Fruit fly (Drosophila melanogaster) whole organism, adult: ENCODE data around the gene CG32081.

Source experiments
- CG11617 ChIP-seq: fragments of 200-800 bp; sonication (Bioruptor generic); optimal IDR thresholded peaks from 2 replicates; lab custom pipeline; 2017; ENCODE audit warnings: mild to moderate bottlenecking, missing biosample characterization, missing genetic modification reagents, missing genetic modification characterization
- CG12768 ChIP-seq: fragments of 200-800 bp; sonication (Bioruptor generic); optimal IDR thresholded peaks from 2 replicates; lab custom pipeline; 2017; ENCODE audit warnings: missing biosample characterization, missing genetic modification characterization, mild to moderate bottlenecking, moderate library complexity, missing genetic modification reagents
- CG14711 ChIP-seq: fragments of 200-800 bp; sonication (Bioruptor generic); optimal IDR thresholded peaks from 2 replicates; lab custom pipeline; 2018; ENCODE audit warnings: missing biosample characterization, mild to moderate bottlenecking, missing genetic modification characterization, moderate library complexity
- CG1620 ChIP-seq: fragments of 200-800 bp; sonication (Bioruptor generic); optimal IDR thresholded peaks from 2 replicates; lab custom pipeline; 2016; ENCODE audit warnings: missing biosample characterization, missing genetic modification characterization
- CG33017 ChIP-seq: fragments of 200-800 bp; sonication (Bioruptor generic); optimal IDR thresholded peaks from 2 replicates; lab custom pipeline; 2018; ENCODE audit warnings: missing biosample characterization, mild to moderate bottlenecking, missing genetic modification characterization, moderate library complexity
- CG5204 ChIP-seq: fragments of 200-800 bp; sonication (Bioruptor generic); optimal IDR thresholded peaks from 2 replicates; lab custom pipeline; 2016; ENCODE audit warnings: missing biosample characterization, missing genetic modification characterization
- CG7045 ChIP-seq: fragments of 200-800 bp; sonication (Bioruptor generic); optimal IDR thresholded peaks from 2 replicates; lab custom pipeline; 2017; ENCODE audit warnings: missing biosample characterization, mild to moderate bottlenecking, missing genetic modification characterization
- CG7101 ChIP-seq: fragments of 200-800 bp; sonication (Bioruptor generic); optimal IDR thresholded peaks from 2 replicates; lab custom pipeline; 2018; ENCODE audit warnings: missing biosample characterization, mild to moderate bottlenecking, missing genetic modification characterization, moderate library complexity
- Clk ChIP-seq: fragments of 200-800 bp; sonication (Bioruptor generic); optimal IDR thresholded peaks from 2 replicates; lab custom pipeline; 2017; ENCODE audit warnings: missing biosample characterization, missing genetic modification characterization
- Crg-1 ChIP-seq: fragments of 200-800 bp; sonication (Bioruptor generic); optimal IDR thresholded peaks from 2 replicates; lab custom pipeline; 2016; ENCODE audit warnings: missing biosample characterization, missing genetic modification characterization
- Hr96 ChIP-seq: fragments of 200-800 bp; sonication (Bioruptor generic); optimal IDR thresholded peaks from 2 replicates; lab custom pipeline; 2016; ENCODE audit warnings: missing biosample characterization, missing genetic modification characterization
- Mnt ChIP-seq: fragments of 200-800 bp; sonication (Bioruptor generic); optimal IDR thresholded peaks from 2 replicates; lab custom pipeline; 2016; ENCODE audit warnings: missing biosample characterization, mild to moderate bottlenecking, missing genetic modification characterization
- bab1 ChIP-seq: fragments of 200-800 bp; sonication (Bioruptor generic); optimal IDR thresholded peaks from 3 replicates; lab custom pipeline; 2019; ENCODE audit warnings: missing biosample characterization, mild to moderate bottlenecking, missing genetic modification characterization, moderate library complexity
- cic ChIP-seq: fragments of 200-800 bp; sonication (Bioruptor generic); optimal IDR thresholded peaks from 2 replicates; lab custom pipeline; 2017; ENCODE audit warnings: missing biosample characterization, mild to moderate bottlenecking, missing genetic modification characterization, moderate library complexity
- cnc ChIP-seq, 2 experiments: fragments of >200 bp; optimal IDR thresholded peaks; 2 replicates each; lab custom pipeline; 2017
- kay ChIP-seq: fragments of 200-800 bp; sonication (Bioruptor generic); peaks from one replicate; lab custom pipeline; 2016; ENCODE audit warnings: missing biosample characterization, missing genetic modification characterization, borderline replicate concordance
- ovo ChIP-seq: fragments of 200-800 bp; sonication (Bioruptor generic); optimal IDR thresholded peaks from 2 replicates; lab custom pipeline; 2016; ENCODE audit warnings: missing biosample characterization, missing genetic modification characterization
- pad ChIP-seq: fragments of 200-800 bp; sonication (Bioruptor generic); optimal IDR thresholded peaks from 3 replicates; lab custom pipeline; 2017; ENCODE audit warnings: missing biosample characterization, missing genetic modification characterization, mild to moderate bottlenecking, moderate library complexity, missing genetic modification reagents
- tj ChIP-seq: fragments of 200-800 bp; sonication (Bioruptor generic); optimal IDR thresholded peaks from 3 replicates; lab custom pipeline; 2017; ENCODE audit warnings: missing biosample characterization, mild to moderate bottlenecking, missing genetic modification characterization, moderate library complexity
- toe ChIP-seq: fragments of 200-800 bp; sonication (Bioruptor generic); optimal IDR thresholded peaks from 2 replicates; lab custom pipeline; 2016; ENCODE audit warnings: missing biosample characterization, missing genetic modification characterization

The CG32081 gene

DNA sequence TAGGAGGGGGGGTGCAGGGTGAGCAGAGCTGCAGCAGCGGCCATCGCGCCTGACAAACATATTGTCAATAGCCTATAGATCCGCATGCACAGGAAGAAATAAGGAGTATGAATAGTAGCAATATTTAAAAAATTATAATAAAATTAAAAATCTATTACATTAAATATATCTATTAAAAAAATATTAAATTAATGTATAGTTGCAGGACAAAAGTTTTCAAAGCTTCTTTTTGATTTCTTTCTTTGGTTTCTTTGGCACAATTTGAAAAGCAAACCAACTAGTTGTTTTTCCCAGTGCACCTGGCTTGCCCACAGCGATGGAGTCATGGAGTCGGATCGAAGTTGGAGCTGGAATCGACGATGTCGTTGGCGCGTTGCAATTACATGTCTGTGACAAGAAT, 4.4 kb downstream of the CG32081 start:
- TF ChIP-seq bab1 (GFP tag; lab: Kevin White, UChicago): no peak
- no peak for TF ChIP-seq Hr96 (GFP tag; lab: Kevin White, UChicago)
- TF ChIP-seq Crg-1: no peak
- TF ChIP-seq cnc (optimal IDR thresholded peaks at IDR 0.05; lab: Kevin White, UChicago): no peak
- no peak for TF ChIP-seq tj (GFP tag; lab: Kevin White, UChicago)

DNA sequence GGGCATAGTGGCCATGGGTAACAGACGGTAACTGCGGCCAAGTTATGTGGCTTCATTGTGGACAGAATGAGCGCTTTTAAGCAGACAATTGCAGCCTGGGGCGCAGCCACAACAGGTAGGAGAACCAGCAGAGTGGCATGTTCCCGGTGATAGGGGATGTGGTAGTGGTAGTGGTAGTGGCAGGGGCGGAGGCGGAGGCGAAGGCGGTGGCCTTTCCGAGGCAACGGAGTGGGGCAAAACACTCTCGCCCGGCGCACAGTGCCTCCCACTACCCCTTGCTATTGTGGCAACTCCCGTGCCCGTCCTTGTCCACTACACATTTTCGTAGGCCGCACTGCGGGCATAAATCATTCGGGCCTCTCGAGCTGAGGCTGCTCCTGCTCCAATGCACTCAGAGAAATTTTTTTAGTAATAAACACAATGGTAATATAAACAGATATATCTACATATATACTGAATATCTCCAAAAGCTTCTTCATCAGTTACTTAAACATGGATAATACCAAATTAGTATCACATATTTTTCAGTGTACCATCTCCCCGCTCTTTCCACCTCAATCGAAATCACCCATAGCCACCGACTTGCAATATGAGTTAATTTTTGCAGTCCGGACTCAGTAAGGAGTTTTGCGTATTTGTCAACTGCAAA, 6.1 kb downstream of the CG32081 start:
- no peak for TF ChIP-seq Crg-1
- no peak for TF ChIP-seq CG5204 (GFP tag; lab: Kevin White, UChicago)

DNA sequence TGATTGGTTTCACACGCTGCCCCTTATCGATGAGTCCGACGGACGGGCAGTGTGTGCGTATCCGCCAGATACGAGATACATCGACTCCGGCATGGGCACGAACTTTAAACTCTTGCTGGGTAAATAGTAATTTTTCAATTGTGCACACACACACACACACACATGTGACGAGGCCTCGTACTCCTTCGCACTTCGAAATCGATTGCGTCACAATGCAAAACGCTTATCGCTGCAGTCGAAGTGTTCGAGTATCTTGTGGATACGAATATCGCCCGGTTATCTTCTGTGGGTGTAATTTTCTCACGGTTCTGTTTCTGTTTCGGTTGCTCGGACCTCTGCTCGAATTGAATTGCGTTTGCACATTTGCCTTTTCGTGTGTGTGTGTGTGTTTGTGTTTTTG, 7.7 kb downstream of the CG32081 start:
- TF ChIP-seq CG14711 (tag; lab: Kevin White, UChicago) (no peak), CG1620 (GFP tag; lab: Kevin White, UChicago) (no peak), cnc (optimal IDR thresholded peaks at IDR 0.05; lab: Kevin White, UChicago) (no peak), CG33017 (tag; lab: Kevin White, UChicago) (no peak), bab1 (GFP tag; lab: Kevin White, UChicago) (no peak), CG7101 (tag; lab: Kevin White, UChicago) (no peak)

DNA sequence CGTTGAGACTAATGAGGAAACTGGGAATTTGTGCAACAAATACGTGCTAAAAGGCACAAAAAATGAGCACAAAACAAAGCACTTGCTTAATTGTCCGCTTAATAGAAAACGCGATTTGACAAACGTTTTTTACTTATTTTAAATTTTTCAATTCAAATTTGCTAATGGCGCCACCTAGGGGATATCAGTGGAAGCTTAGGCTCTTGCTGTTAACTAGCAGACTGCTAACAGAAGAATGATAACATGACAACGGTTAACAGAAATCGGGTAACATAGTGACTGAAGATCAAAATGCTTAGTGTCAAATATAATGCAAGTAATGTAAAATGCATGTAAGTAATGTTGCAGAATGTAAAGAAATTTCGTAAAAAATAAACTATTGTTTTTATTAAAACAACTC, 13.8 kb downstream of the CG32081 start:
- TF ChIP-seq kay: peak; percentile 47
- no peak for TF ChIP-seq tj (GFP tag; lab: Kevin White, UChicago)
- TF ChIP-seq CG7101 (tag; lab: Kevin White, UChicago): no peak

DNA sequence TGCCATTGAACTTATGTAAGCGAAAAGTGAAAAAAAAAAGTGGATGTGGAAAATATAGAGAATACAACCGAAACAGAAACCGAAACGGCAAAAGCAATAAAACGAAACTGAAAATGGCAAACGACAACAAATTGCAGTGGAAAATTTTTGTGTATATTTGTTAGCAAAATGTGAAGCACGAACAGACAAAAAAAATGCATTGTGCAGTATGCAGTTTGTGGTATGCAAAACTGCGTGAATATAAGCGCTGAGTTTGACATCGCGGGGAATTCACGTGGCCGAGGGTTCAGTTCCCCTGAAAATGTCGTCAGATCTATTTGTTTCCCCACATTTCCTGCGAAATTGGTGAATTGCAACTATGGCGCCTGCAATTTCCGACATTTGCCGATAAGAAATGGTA, 16.3 kb downstream of the CG32081 start:
- TF ChIP-seq CG1620 (GFP tag; lab: Kevin White, UChicago): no peak
- peak; percentile 97 for TF ChIP-seq tj (GFP tag; lab: Kevin White, UChicago)
- TF ChIP-seq CG7101 (tag; lab: Kevin White, UChicago): no peak

DNA sequence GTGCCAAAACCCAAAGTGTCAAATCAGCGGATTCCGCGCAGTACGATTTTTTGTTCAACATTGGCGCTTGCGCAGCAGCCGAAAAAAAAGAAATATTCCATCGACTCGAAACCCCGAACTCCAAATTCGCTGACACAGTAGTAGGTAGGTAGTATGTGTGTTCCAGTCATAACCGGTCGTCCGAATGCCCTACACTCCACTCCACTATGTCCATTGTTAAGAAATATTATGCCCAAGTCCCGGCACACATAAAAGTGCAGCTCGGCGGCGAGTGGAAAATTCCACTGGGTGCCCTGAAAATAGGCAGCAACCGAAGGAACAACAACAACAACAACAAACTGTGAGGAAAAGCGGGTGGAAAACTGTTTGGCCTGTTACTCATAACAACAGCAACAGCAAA, 17.6 kb downstream of the CG32081 start:
- no peak for TF ChIP-seq Hr96 (GFP tag; lab: Kevin White, UChicago)
- peak; percentile 99 for TF ChIP-seq tj (GFP tag; lab: Kevin White, UChicago)

DNA sequence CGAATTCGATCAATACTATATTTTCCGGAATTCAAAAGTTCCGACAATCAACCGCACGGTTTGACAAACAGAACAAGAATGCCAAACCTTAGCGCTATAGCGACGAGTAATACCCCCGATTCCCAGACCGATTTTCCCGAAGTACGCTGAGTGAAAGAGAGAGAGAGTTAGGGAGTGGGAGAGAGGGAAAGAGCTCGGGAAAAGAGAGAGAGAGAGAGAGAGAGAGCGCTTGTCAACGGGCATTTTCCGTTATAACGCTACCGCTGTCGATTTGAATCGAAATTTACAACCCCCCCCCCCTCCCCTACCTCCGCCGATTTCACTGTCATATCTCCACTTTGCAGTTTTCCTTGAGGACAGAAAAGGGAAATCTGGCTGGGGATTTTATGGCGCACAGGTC, 19.2 kb downstream of the CG32081 start:
- peak; percentile 68 for TF ChIP-seq ovo (GFP tag; lab: Kevin White, UChicago)
- TF ChIP-seq CG5204 (GFP tag; lab: Kevin White, UChicago): no peak
- TF ChIP-seq CG12768: peak; percentile 9
- TF ChIP-seq Crg-1: peak; percentile 35
- peak; percentile 27 for TF ChIP-seq CG7101 (tag; lab: Kevin White, UChicago)
- peak; percentile 7 for TF ChIP-seq pad
- no peak for TF ChIP-seq cnc (optimal IDR thresholded peaks at IDR 0.05; lab: Kevin White, UChicago)
- TF ChIP-seq CG1620 (GFP tag; lab: Kevin White, UChicago): no peak
- no peak for TF ChIP-seq kay
- TF ChIP-seq CG14711 (tag; lab: Kevin White, UChicago): no peak
- no peak for TF ChIP-seq CG7045 (GFP tag; lab: Kevin White, UChicago)
- TF ChIP-seq tj (GFP tag; lab: Kevin White, UChicago): peak; percentile 45
- TF ChIP-seq Mnt (GFP tag; lab: Kevin White, UChicago): peak; percentile 17
- peak; percentile 53 for TF ChIP-seq bab1 (GFP tag; lab: Kevin White, UChicago)
- peak; percentile 2 for TF ChIP-seq CG33017 (tag; lab: Kevin White, UChicago)

DNA sequence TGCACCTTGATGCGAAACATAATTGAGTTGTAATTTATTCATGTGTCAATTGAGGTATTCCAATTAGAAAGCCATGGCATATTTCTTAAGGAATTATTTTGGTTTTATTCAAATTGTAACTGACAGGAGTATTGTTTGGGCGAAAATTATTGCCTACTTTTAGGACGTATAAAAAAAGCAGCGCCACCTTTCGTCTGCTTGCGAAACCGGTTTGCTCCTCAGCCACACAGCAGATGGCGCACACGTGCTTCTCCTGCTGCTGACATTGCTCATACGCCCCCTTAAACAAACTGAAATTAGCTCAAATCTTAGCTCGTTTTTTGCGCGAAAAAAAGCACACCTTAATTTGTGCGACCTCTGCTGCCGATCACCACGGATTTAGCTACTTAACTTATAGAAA, 20.5 kb downstream of the CG32081 start:
- no peak for TF ChIP-seq Clk (GFP tag; lab: Kevin White, UChicago)
- no peak for TF ChIP-seq tj (GFP tag; lab: Kevin White, UChicago)
- TF ChIP-seq CG14711 (tag; lab: Kevin White, UChicago): no peak
- peak; percentile 49 for TF ChIP-seq Crg-1
- TF ChIP-seq Mnt (GFP tag; lab: Kevin White, UChicago): peak; percentile 31
- no peak for TF ChIP-seq cic (GFP tag; lab: Kevin White, UChicago)
- TF ChIP-seq CG7045 (GFP tag; lab: Kevin White, UChicago): no peak
- TF ChIP-seq CG5204 (GFP tag; lab: Kevin White, UChicago): peak; percentile 18
- peak; percentile 20 for TF ChIP-seq toe
- TF ChIP-seq CG12768: peak; percentile 1
- no peak for TF ChIP-seq CG33017 (tag; lab: Kevin White, UChicago)
- TF ChIP-seq Hr96 (GFP tag; lab: Kevin White, UChicago): peak; percentile 68
- peak; percentile 57 for TF ChIP-seq CG7101 (tag; lab: Kevin White, UChicago)
- TF ChIP-seq cnc (optimal IDR thresholded peaks at IDR 0.05; lab: Kevin White, UChicago): no peak
- peak; percentile 64 for TF ChIP-seq pad
- TF ChIP-seq bab1 (GFP tag; lab: Kevin White, UChicago): peak; percentile 89
- peak; percentile 66 for TF ChIP-seq ovo (GFP tag; lab: Kevin White, UChicago)
- no peak for TF ChIP-seq CG11617 (GFP tag; lab: Kevin White, UChicago)
- TF ChIP-seq kay: no peak
- TF ChIP-seq CG1620 (GFP tag; lab: Kevin White, UChicago): peak; percentile 49
